Fruit fly (Drosophila melanogaster): Measurements from ENCODE around the gene CG34159.

Gene CG34159

DNA sequence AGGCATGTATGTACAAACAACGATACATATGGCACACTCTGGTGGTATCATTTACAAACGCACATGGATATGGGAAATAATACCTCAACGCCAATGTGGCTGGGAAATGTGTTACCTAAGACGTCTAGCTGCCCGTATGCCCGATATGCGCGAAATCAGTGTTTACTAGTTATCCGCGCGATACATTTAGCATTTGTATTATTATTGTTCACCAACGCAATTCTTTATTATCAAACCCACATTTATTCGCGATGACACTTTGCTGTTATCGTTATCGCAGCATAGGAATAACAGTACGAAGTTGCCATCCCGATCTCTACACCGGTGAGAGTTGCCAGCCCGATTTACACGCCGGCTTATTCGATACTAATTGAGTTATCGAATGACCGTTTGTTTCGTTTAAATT, 42.7 kb upstream of the CG34159 start, which contains the start of gene chico (continued):
- TF ChIP-seq CG17361 (GFP tag; IDR thresholded peaks at IDR 0.05) (no peak; the same call in 2 of the 3 replicates), row (GFP tag; IDR thresholded peaks at IDR 0.05) (peak; percentile 49; the same call in 1 of the 3 replicates), CG8944 (GFP tag; optimal IDR thresholded peaks at IDR 0.05) (no peak), gfzf (GFP tag; optimal IDR thresholded peaks at IDR 0.05) (peak; percentile 38), CG3726 (GFP tag; IDR thresholded peaks at IDR 0.05) (no peak), CG3163 (GFP tag; optimal IDR thresholded peaks at IDR 0.05) (no peak), CG32772 (GFP tag; IDR thresholded peaks at IDR 0.05) (no peak), kah (GFP tag; optimal IDR thresholded peaks at IDR 0.05) (no peak), sisA (GFP tag; IDR thresholded peaks at IDR 0.05) (no peak), CG33213 (GFP tag; optimal IDR thresholded peaks at IDR 0.05) (peak; percentile 48), CG4617 (GFP tag; optimal IDR thresholded peaks at IDR 0.05; ENCODE audit: borderline replicate concordance) (peak; percentile 63), psq (GFP tag; optimal IDR thresholded peaks at IDR 0.05) (no peak), Side (GFP tag; optimal IDR thresholded peaks at IDR 0.05) (no peak), chif (GFP tag; optimal IDR thresholded peaks at IDR 0.05) (no peak), D19B (GFP tag; optimal IDR thresholded peaks at IDR 0.05) (no peak), fru (optimal IDR thresholded peaks at IDR 0.05) (no peak), CG6813 (GFP tag; optimal IDR thresholded peaks at IDR 0.05) (no peak), zfh1 (GFP tag; IDR thresholded peaks at IDR 0.05) (no peak), Fer2 (tag; optimal IDR thresholded peaks at IDR 0.05) (no peak), CkIIα-i1 (GFP tag; IDR thresholded peaks at IDR 0.05) (no peak), Blimp-1 (GFP tag; optimal IDR thresholded peaks at IDR 0.05) (no peak), Dp (GFP tag; optimal IDR thresholded peaks at IDR 0.05) (peak; percentile 73), ftz-f1 (GFP tag; optimal IDR thresholded peaks at IDR 0.05) (no peak), CG12744 (GFP tag; optimal IDR thresholded peaks at IDR 0.05) (no peak), CG18262 (tag; optimal IDR thresholded peaks at IDR 0.05) (no peak), CG30431 (GFP tag; optimal IDR thresholded peaks at IDR 0.05) (no peak), CG8924 (tag; optimal IDR thresholded peaks at IDR 0.05) (peak; percentile 44), CG10267 (tag; optimal IDR thresholded peaks at IDR 0.05) (peak; percentile 52), caup (GFP tag; optimal IDR thresholded peaks at IDR 0.05; ENCODE audit: severe bottlenecking) (no peak), CG34224 (GFP tag; IDR thresholded peaks at IDR 0.05; ENCODE audit: partially characterized antibody) (peak; percentile 56), dmrt99B (tag; optimal IDR thresholded peaks at IDR 0.05) (no peak), Ssrp (tag; optimal IDR thresholded peaks at IDR 0.05) (no peak), CG7357 (GFP tag; IDR thresholded peaks at IDR 0.05) (no peak), Scr (GFP tag; IDR thresholded peaks at IDR 0.05; ENCODE audit: partially characterized antibody) (peak; percentile 63), CG6765 (GFP tag; optimal IDR thresholded peaks at IDR 0.05) (no peak), bab2 (GFP tag; optimal IDR thresholded peaks at IDR 0.05) (no peak), CG10274 (GFP tag; optimal IDR thresholded peaks at IDR 0.05) (no peak), CG8388 (GFP tag; optimal IDR thresholded peaks at IDR 0.05) (no peak), CG18619 (GFP tag; optimal IDR thresholded peaks at IDR 0.05) (no peak), crol (GFP tag; IDR thresholded peaks at IDR 0.05) (no peak), Hmr (GFP tag; optimal IDR thresholded peaks at IDR 0.05) (no peak), CG10654 (GFP tag; optimal IDR thresholded peaks at IDR 0.05) (no peak), Atf3 (GFP tag; optimal IDR thresholded peaks at IDR 0.05) (no peak), CG17568 (GFP tag; optimal IDR thresholded peaks at IDR 0.05) (no peak), corto (GFP tag; optimal IDR thresholded peaks at IDR 0.05) (no peak), Atf-2 (GFP tag; optimal IDR thresholded peaks at IDR 0.05) (no peak), CG7987 (GFP tag; optimal IDR thresholded peaks at IDR 0.05) (peak; percentile 29), CG8281 (tag; optimal IDR thresholded peaks at IDR 0.05) (no peak), CG7963 (GFP tag; IDR thresholded peaks at IDR 0.05; ENCODE audit: partially characterized antibody) (peak; percentile 26; the same call in 2 of the 3 replicates), gro (GFP tag; optimal IDR thresholded peaks at IDR 0.05) (peak; percentile 47), Ada2b (GFP tag; IDR thresholded peaks at IDR 0.05) (no peak)

Data from whole organism, embryonic.